Fruit fly (Drosophila melanogaster) whole organism, adult: ENCODE measurements around the gene tst.
A peak's percentile ranks its signal among the peaks of the same experiment; 100 is the strongest.

ENCODE experiments used
- CG1620 ChIP-seq: fragments of 200-800 bp; sonication (Bioruptor generic); optimal IDR thresholded peaks from 2 replicates; lab custom pipeline; 2016; ENCODE audit warnings: missing biosample characterization, missing genetic modification characterization
- CG7101 ChIP-seq: fragments of 200-800 bp; sonication (Bioruptor generic); optimal IDR thresholded peaks from 2 replicates; lab custom pipeline; 2018; ENCODE audit warnings: missing biosample characterization, mild to moderate bottlenecking, missing genetic modification characterization, moderate library complexity
- Clk ChIP-seq: fragments of 200-800 bp; sonication (Bioruptor generic); optimal IDR thresholded peaks from 2 replicates; lab custom pipeline; 2017; ENCODE audit warnings: missing biosample characterization, missing genetic modification characterization
- Hr96 ChIP-seq: fragments of 200-800 bp; sonication (Bioruptor generic); optimal IDR thresholded peaks from 2 replicates; lab custom pipeline; 2016; ENCODE audit warnings: missing biosample characterization, missing genetic modification characterization
- Mnt ChIP-seq: fragments of 200-800 bp; sonication (Bioruptor generic); optimal IDR thresholded peaks from 2 replicates; lab custom pipeline; 2016; ENCODE audit warnings: missing biosample characterization, mild to moderate bottlenecking, missing genetic modification characterization
- bab1 ChIP-seq: fragments of 200-800 bp; sonication (Bioruptor generic); optimal IDR thresholded peaks from 3 replicates; lab custom pipeline; 2019; ENCODE audit warnings: missing biosample characterization, mild to moderate bottlenecking, missing genetic modification characterization, moderate library complexity
- cnc ChIP-seq, 2 experiments: fragments of >200 bp; optimal IDR thresholded peaks; 2 replicates each; lab custom pipeline; 2017
- kay ChIP-seq: fragments of 200-800 bp; sonication (Bioruptor generic); peaks from one replicate; lab custom pipeline; 2016; ENCODE audit warnings: missing biosample characterization, missing genetic modification characterization, borderline replicate concordance
- ovo ChIP-seq: fragments of 200-800 bp; sonication (Bioruptor generic); optimal IDR thresholded peaks from 2 replicates; lab custom pipeline; 2016; ENCODE audit warnings: missing biosample characterization, missing genetic modification characterization
- pad ChIP-seq: fragments of 200-800 bp; sonication (Bioruptor generic); optimal IDR thresholded peaks from 3 replicates; lab custom pipeline; 2017; ENCODE audit warnings: missing biosample characterization, missing genetic modification characterization, mild to moderate bottlenecking, moderate library complexity, missing genetic modification reagents
- tj ChIP-seq: fragments of 200-800 bp; sonication (Bioruptor generic); optimal IDR thresholded peaks from 3 replicates; lab custom pipeline; 2017; ENCODE audit warnings: missing biosample characterization, mild to moderate bottlenecking, missing genetic modification characterization, moderate library complexity
- toe ChIP-seq: fragments of 200-800 bp; sonication (Bioruptor generic); optimal IDR thresholded peaks from 2 replicates; lab custom pipeline; 2016; ENCODE audit warnings: missing biosample characterization, missing genetic modification characterization

- TF ChIP-seq tj (GFP tag; lab: Kevin White, UChicago) (peak; percentile 13), bab1 (GFP tag; lab: Kevin White, UChicago) (peak; percentile 20), CG1620 (GFP tag; lab: Kevin White, UChicago) (no peak), Hr96 (GFP tag; lab: Kevin White, UChicago) (peak; percentile 4), toe (GFP tag; lab: Kevin White, UChicago) (peak; percentile 67), Clk (no peak), kay (GFP tag; lab: Kevin White, UChicago) (peak; percentile 88), CG7101 (tag; lab: Kevin White, UChicago) (peak; percentile 76), cnc (optimal IDR thresholded peaks at IDR 0.05; lab: Kevin White, UChicago) (no peak), Mnt (GFP tag; lab: Kevin White, UChicago) (peak; percentile 25), ovo (GFP tag; lab: Kevin White, UChicago) (no peak), pad (GFP tag; lab: Kevin White, UChicago) (peak; percentile 22)
Measured at dm6 chr3R:23726740-23727139, 45.9 kb downstream of the tst start.
